Worm (Caenorhabditis elegans): ENCODE results near the gene ZK757.10.

- TF ChIP-seq ztf-4 (tag; optimal IDR thresholded peaks at IDR 0.05), result no peak
- TF ChIP-seq lin-35 (GFP tag; optimal IDR thresholded peaks at IDR 0.05), result no peak
- no peak for TF ChIP-seq fos-1 (tag; optimal IDR thresholded peaks at IDR 0.05)
Observed at ce11 chrIII:9858061-9858460, 19.0 kb upstream of the ZK757.10 start.
